Worm (Caenorhabditis elegans): ENCODE results near the gene nhr-180.

nhr-180 gene

DNA sequence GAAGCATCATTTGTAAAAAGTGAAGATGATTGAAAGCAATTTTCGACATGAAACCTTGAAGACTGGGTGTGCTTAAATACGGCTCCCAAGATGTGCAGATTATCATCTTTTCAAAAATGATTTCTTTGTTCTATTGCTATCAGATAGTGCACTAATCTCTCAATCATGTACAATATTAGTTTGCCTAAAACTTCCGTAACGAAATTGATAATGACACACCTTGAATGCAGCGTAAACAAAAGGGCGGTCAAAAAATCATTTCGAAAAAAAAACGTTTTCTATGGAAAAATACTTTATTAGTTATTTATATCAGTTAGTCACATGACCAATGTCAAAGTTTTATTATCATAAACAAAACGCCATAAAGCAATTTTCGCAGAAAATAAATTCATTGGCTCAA lies 44.4 kb downstream of the nhr-180 start, which contains the start of gene F48G7.5:
TSS of gene F48G7.5 (minus strand) at position 34 of the 400 bp plus-strand sequence.
- no peak for TF ChIP-seq egl-18 (GFP tag; IDR thresholded peaks at IDR 0.05)
- TF ChIP-seq snpc-3.4 (tag; optimal IDR thresholded peaks at IDR 0.05): no peak
- TF ChIP-seq ztf-6 (GFP tag; IDR thresholded peaks at IDR 0.05): no peak
- TF ChIP-seq nfyb-1 (GFP tag; IDR thresholded peaks at IDR 0.05): no peak
- no peak for TF ChIP-seq ets-4 (GFP tag; optimal IDR thresholded peaks at IDR 0.05)
- no peak for TF ChIP-seq ztf-3 (GFP tag; optimal IDR thresholded peaks at IDR 0.05)
- TF ChIP-seq F57C9.4 (tag; optimal IDR thresholded peaks at IDR 0.05): no peak
- no peak for TF ChIP-seq mxl-1 (tag; optimal IDR thresholded peaks at IDR 0.05)
- TF ChIP-seq attf-6 (GFP tag; IDR thresholded peaks at IDR 0.05): no peak

DNA sequence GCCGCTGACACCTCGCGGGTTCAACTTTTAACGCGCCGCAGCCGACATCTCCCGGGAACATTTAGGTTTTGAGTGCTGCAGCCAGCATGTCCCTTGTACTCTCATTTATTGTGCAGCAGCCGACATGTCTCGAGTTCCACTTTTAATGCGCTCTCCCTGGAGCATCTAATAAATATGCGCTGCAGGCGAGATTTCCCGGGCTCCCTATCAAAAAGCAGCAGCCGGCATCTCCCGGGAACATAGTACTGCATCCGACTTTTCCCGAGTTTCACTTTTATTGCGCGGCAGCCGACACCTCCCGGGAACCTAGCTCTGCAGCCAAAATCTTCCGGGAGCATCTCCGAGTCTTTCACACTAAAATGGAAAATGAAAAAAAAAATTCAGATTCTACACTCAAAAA lies 46.3 kb downstream of the nhr-180 start:
- TF ChIP-seq let-607 (tag; optimal IDR thresholded peaks at IDR 0.05): no peak
- TF ChIP-seq zfh-2 (GFP tag; conservative IDR thresholded peaks at IDR 0.05): peak; percentile 51; the same call in 1 of the 2 replicates

DNA sequence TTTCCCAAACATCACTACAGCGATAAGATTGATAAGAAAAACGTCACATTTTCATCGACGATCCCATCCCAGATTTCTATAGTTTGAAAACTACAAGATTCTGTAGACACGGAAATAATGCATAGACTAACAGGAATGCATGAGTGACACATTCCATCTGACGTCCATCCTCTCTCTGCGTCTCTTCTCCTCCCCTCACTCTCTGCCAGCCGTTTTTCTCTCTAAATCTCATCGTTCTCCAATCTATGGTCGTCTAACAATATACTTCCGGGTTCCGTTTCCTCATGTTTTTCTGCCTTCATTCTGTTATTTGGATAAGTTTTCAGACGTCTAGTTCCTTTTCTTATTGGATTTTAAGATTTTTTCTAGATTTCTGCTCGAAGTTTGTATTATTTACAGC lies 48.3 kb downstream of the nhr-180 start, which contains the start of gene F48G7.4:
TSS of gene F48G7.4 (plus strand) at position 400 of the 400 bp plus-strand sequence.
- peak; percentile 20 for TF ChIP-seq nhr-80 (tag; optimal IDR thresholded peaks at IDR 0.05)
- TF ChIP-seq C06A6.2 (GFP tag; conservative IDR thresholded peaks at IDR 0.05): no peak
- TF ChIP-seq hmg-1.2 (GFP tag; IDR thresholded peaks at IDR 0.05): peak; percentile 89
- TF ChIP-seq snpc-4 (GFP tag; optimal IDR thresholded peaks at IDR 0.05): no peak
- peak in 1 of 4 experiments; percentile 54 for TF ChIP-seq snpc-4 (tag; optimal IDR thresholded peaks at IDR 0.05)
- peak; percentile 41 for TF ChIP-seq ceh-27 (GFP tag; optimal IDR thresholded peaks at IDR 0.05)
- no peak for TF ChIP-seq B0019.2 (GFP tag; conservative IDR thresholded peaks at IDR 0.05)
- TF ChIP-seq dox-1 (GFP tag; IDR thresholded peaks at IDR 0.05): peak; percentile 54
- no peak for TF ChIP-seq ceh-79 (tag; optimal IDR thresholded peaks at IDR 0.05)
- TF ChIP-seq K12H6.12 (tag; optimal IDR thresholded peaks at IDR 0.05): peak; percentile 54

DNA sequence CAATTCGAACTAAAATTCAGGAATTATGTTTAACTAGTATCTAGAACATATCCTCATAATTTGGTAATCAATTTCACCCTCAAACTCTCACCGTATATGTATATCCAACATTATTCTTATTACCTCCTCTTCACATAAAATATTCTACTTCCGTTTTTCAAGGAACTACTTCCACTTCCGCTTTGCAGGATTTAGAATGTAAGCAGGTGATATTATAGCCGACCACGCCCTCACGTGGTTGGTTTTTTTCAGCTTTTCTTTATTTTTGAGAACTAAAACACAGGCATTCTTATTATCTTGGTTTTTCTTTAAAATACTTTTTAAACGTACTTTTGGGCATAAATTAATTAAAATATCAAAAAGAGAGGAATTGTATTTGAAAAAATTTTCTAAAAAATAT lies 49.4 kb downstream of the nhr-180 start:
- TF ChIP-seq F10E7.11 (tag; optimal IDR thresholded peaks at IDR 0.05) (no peak), let-526 (GFP tag; IDR thresholded peaks at IDR 0.05) (no peak), cebp-2 (GFP tag; IDR thresholded peaks at IDR 0.05) (no peak), ceh-58 (GFP tag; IDR thresholded peaks at IDR 0.05) (no peak)

All from whole organism, young adult.